Worm (Caenorhabditis elegans) whole organism, L1 larva: ENCODE measurements around the gene B0416.10.

Experiments
- C16A3.4 ChIP-seq: fragments of 150-350 bp; optimal IDR thresholded peaks from 2 replicates; lab custom pipeline; 2014; ENCODE audit warnings: missing biosample characterization, missing genetic modification characterization
- F16B12.6 ChIP-seq: fragments of 150-350 bp; optimal IDR thresholded peaks from 2 replicates; lab custom pipeline; 2014; ENCODE audit warnings: missing biosample characterization, missing genetic modification characterization
- Y116A8C.19 ChIP-seq: sonication (generic microtip); optimal IDR thresholded peaks from 2 replicates; lab custom pipeline; 2016; ENCODE audit warnings: missing compliant biosample characterization, missing genetic modification characterization, borderline replicate concordance
- aly-2 ChIP-seq: fragments of 150-350 bp; optimal IDR thresholded peaks from 2 replicates; lab custom pipeline; 2014; ENCODE audit warnings: missing biosample characterization, missing genetic modification characterization
- ama-1 ChIP-seq: fragments of 150-350 bp; optimal IDR thresholded peaks from 2 replicates; lab custom pipeline; 2014
- blmp-1 ChIP-seq: fragments of 150-350 bp; optimal IDR thresholded peaks from 2 replicates; lab custom pipeline; 2014; ENCODE audit warnings: missing biosample characterization, missing genetic modification characterization
- ceh-63 ChIP-seq: fragments of 200-800 bp; sonication (Bioruptor generic); optimal IDR thresholded peaks from 2 replicates; lab custom pipeline; 2018; ENCODE audit warnings: mild to moderate bottlenecking, missing genetic modification characterization, missing compliant biosample characterization
- ceh-8 ChIP-seq: fragments of 200-800 bp; sonication (Bioruptor generic); optimal IDR thresholded peaks from 2 replicates; lab custom pipeline; 2018; ENCODE audit warnings: mild to moderate bottlenecking, missing genetic modification characterization, moderate library complexity, missing compliant biosample characterization
- ceh-90 ChIP-seq: sonication (generic microtip); optimal IDR thresholded peaks from 2 replicates; lab custom pipeline; 2016; ENCODE audit warnings: missing genetic modification characterization, missing compliant biosample characterization
- dpl-1 ChIP-seq, 3 experiments: fragments of 150-350 bp in 2 of 3; sonication (generic microtip) in 1 of 3; optimal IDR thresholded peaks; 2 replicates each; lab custom pipeline; 2014 to 2017; ENCODE audit warnings: missing biosample characterization in 3 of 3, missing genetic modification characterization in 3 of 3, missing genetic modification reagents in 3 of 3
- dsc-1 ChIP-seq: sonication (generic microtip); optimal IDR thresholded peaks from 2 replicates; lab custom pipeline; 2016; ENCODE audit warnings: mild to moderate bottlenecking, missing genetic modification characterization, missing compliant biosample characterization
- efl-3 ChIP-seq: fragments of 200-800 bp; sonication (Bioruptor generic); optimal IDR thresholded peaks from 2 replicates; lab custom pipeline; 2018; ENCODE audit warnings: mild to moderate bottlenecking, missing genetic modification characterization, missing compliant biosample characterization
- egl-13 ChIP-seq: sonication (generic microtip); optimal IDR thresholded peaks from 2 replicates; lab custom pipeline; 2016; ENCODE audit warnings: missing genotype, missing genetic modification reagents, missing genetic modification characterization, missing compliant biosample characterization
- egl-27 ChIP-seq, 2 experiments: fragments of 150-350 bp in 1 of 2; sonication (generic microtip); optimal IDR thresholded peaks; 3 replicates each; lab custom pipeline; 2017 to 2018; ENCODE audit warnings: missing biosample characterization in 2 of 2, missing genetic modification characterization in 2 of 2, missing genetic modification reagents in 2 of 2
- elt-2 ChIP-seq: sonication (generic microtip); optimal IDR thresholded peaks from 2 replicates; lab custom pipeline; 2016; ENCODE audit warnings: missing genetic modification characterization, mild to moderate bottlenecking, inconsistent platforms, missing compliant biosample characterization, missing genetic modification reagents
- elt-3 ChIP-seq, 6 experiments: fragments of 150-350 bp in 1 of 6; sonication (generic microtip); optimal IDR thresholded peaks; 2 replicates each; lab custom pipeline; 2017 to 2018; ENCODE audit warnings: missing biosample characterization in 6 of 6, missing genetic modification characterization in 6 of 6, inconsistent platforms in 1 of 6
- ets-5 ChIP-seq: fragments of 200-800 bp; sonication (Bioruptor generic); IDR thresholded peaks from 2 replicates; pipeline ENCODE4 v1.3.6; 2022; ENCODE audit warnings: missing genetic modification characterization, missing compliant biosample characterization
- fos-1 ChIP-seq: fragments of 150-350 bp; optimal IDR thresholded peaks from 2 replicates; lab custom pipeline; 2014; ENCODE audit warnings: missing biosample characterization, missing genetic modification characterization
- grh-1 ChIP-seq: fragments of 200-800 bp; sonication (Bioruptor generic); IDR thresholded peaks from 2 replicates; pipeline ENCODE4 v1.3.6; 2022; ENCODE audit warnings: missing genetic modification reagents, missing genetic modification characterization, missing compliant biosample characterization
- hlh-4 ChIP-seq: sonication (generic microtip); optimal IDR thresholded peaks from 2 replicates; lab custom pipeline; 2016; ENCODE audit warnings: mild to moderate bottlenecking, missing genetic modification characterization, missing compliant biosample characterization
- irx-1 ChIP-seq: sonication (generic microtip); optimal IDR thresholded peaks from 2 replicates; lab custom pipeline; 2016; ENCODE audit warnings: missing genetic modification characterization, missing compliant biosample characterization
- jun-1 ChIP-seq: fragments of 150-350 bp; optimal IDR thresholded peaks from 2 replicates; lab custom pipeline; 2014; ENCODE audit warnings: missing biosample characterization, missing genetic modification reagents, missing genetic modification characterization
- lin-15B ChIP-seq: fragments of 150-350 bp; sonication (generic microtip); optimal IDR thresholded peaks from 3 replicates; lab custom pipeline; 2014; ENCODE audit warnings: missing biosample characterization, missing genetic modification characterization
- lin-35 ChIP-seq, 2 experiments: fragments of 150-350 bp; optimal IDR thresholded peaks; 2 replicates each; lab custom pipeline; 2014; ENCODE audit warnings: missing biosample characterization in 2 of 2, missing genetic modification characterization in 2 of 2, missing genetic modification reagents in 2 of 2
- lir-3 ChIP-seq: sonication (generic microtip); optimal IDR thresholded peaks from 2 replicates; lab custom pipeline; 2016; ENCODE audit warnings: mild to moderate bottlenecking, missing genetic modification characterization, moderate library complexity, missing compliant biosample characterization; ENCODE audit not compliant: poor library complexity
- lsy-2 ChIP-seq, 2 experiments: fragments of 150-350 bp; optimal IDR thresholded peaks; 2 replicates each; lab custom pipeline; 2014; ENCODE audit warnings: missing biosample characterization in 2 of 2, missing genetic modification characterization in 2 of 2
- mdl-1 ChIP-seq, 2 experiments: fragments of 150-350 bp; optimal IDR thresholded peaks; 2 replicates each; lab custom pipeline; 2014 to 2017; ENCODE audit warnings: missing biosample characterization in 2 of 2, missing genetic modification characterization in 2 of 2, inconsistent platforms in 1 of 2
- nhr-11 ChIP-seq: fragments of 150-350 bp; optimal IDR thresholded peaks from 2 replicates; lab custom pipeline; 2014; ENCODE audit warnings: missing biosample characterization, missing genetic modification characterization
- nhr-12 ChIP-seq: sonication (generic microtip); optimal IDR thresholded peaks from 2 replicates; lab custom pipeline; 2017; ENCODE audit warnings: missing biosample characterization, missing genetic modification characterization
- nhr-19 ChIP-seq: fragments of 200-800 bp; sonication (Bioruptor generic); conservative IDR thresholded peaks from 2 replicates; pipeline ENCODE4 v1.3.6; 2022; ENCODE audit warnings: missing genetic modification characterization, missing compliant biosample characterization
- nhr-20 ChIP-seq: sonication (generic microtip); optimal IDR thresholded peaks from 2 replicates; lab custom pipeline; 2016; ENCODE audit warnings: mild to moderate bottlenecking, missing genetic modification characterization, missing compliant biosample characterization
- nhr-237 ChIP-seq: fragments of 150-350 bp; optimal IDR thresholded peaks from 2 replicates; lab custom pipeline; 2014; ENCODE audit warnings: missing biosample characterization, missing genetic modification characterization
- nhr-47 ChIP-seq: sonication (generic microtip); optimal IDR thresholded peaks from 2 replicates; lab custom pipeline; 2016; ENCODE audit warnings: mild to moderate bottlenecking, missing genetic modification characterization, moderate library complexity, missing compliant biosample characterization
- nhr-71 ChIP-seq: sonication (generic microtip); optimal IDR thresholded peaks from 2 replicates; lab custom pipeline; 2016; ENCODE audit warnings: mild to moderate bottlenecking, missing genetic modification characterization, moderate library complexity, missing compliant biosample characterization
- nhr-76 ChIP-seq: sonication (generic microtip); optimal IDR thresholded peaks from 2 replicates; lab custom pipeline; 2017; ENCODE audit warnings: missing biosample characterization, missing genetic modification characterization
- nhr-77 ChIP-seq: fragments of 150-350 bp; optimal IDR thresholded peaks from 2 replicates; lab custom pipeline; 2014; ENCODE audit warnings: missing biosample characterization, missing genetic modification characterization
- nhr-85 ChIP-seq: sonication (generic microtip); peaks from one replicate; lab custom pipeline; 2016; ENCODE audit warnings: missing genetic modification characterization, inconsistent platforms, missing compliant biosample characterization
- pag-3 ChIP-seq: sonication (generic microtip); optimal IDR thresholded peaks from 2 replicates; lab custom pipeline; 2017; ENCODE audit warnings: missing genetic modification characterization, mild to moderate bottlenecking, missing compliant biosample characterization, antibody characterized with exemption, borderline replicate concordance; ENCODE audit not compliant: insufficient read depth
- pax-3 ChIP-seq: fragments of 200-800 bp; sonication (Bioruptor generic); optimal IDR thresholded peaks from 2 replicates; lab custom pipeline; 2018; ENCODE audit warnings: mild to moderate bottlenecking, missing genetic modification characterization, moderate library complexity, missing compliant biosample characterization
- pqm-1 ChIP-seq: sonication (generic microtip); optimal IDR thresholded peaks from 3 replicates; lab custom pipeline; 2017; ENCODE audit warnings: missing biosample characterization, missing genetic modification characterization
- skn-1 ChIP-seq: fragments of 150-350 bp; optimal IDR thresholded peaks from 2 replicates; lab custom pipeline; 2014; ENCODE audit warnings: missing biosample characterization, missing genetic modification characterization
- snpc-4 ChIP-seq: fragments of 150-350 bp; optimal IDR thresholded peaks from 2 replicates; lab custom pipeline; 2014; ENCODE audit warnings: missing biosample characterization, missing genetic modification characterization
- snu-23 ChIP-seq: sonication (generic microtip); optimal IDR thresholded peaks from 2 replicates; lab custom pipeline; 2016; ENCODE audit warnings: missing genetic modification characterization, missing compliant biosample characterization
- sox-4 ChIP-seq: sonication (generic microtip); optimal IDR thresholded peaks from 2 replicates; lab custom pipeline; 2016; ENCODE audit warnings: missing genetic modification characterization, missing compliant biosample characterization
- sptf-1 ChIP-seq: fragments of 150-350 bp; optimal IDR thresholded peaks from 2 replicates; lab custom pipeline; 2014; ENCODE audit warnings: missing biosample characterization, missing genetic modification characterization
- sup-37 ChIP-seq: fragments of 200-800 bp; sonication (Bioruptor generic); optimal IDR thresholded peaks from 2 replicates; lab custom pipeline; 2018; ENCODE audit warnings: mild to moderate bottlenecking, missing genetic modification characterization, missing compliant biosample characterization
- swsn-7 ChIP-seq: sonication (generic microtip); optimal IDR thresholded peaks from 2 replicates; lab custom pipeline; 2016; ENCODE audit warnings: missing genetic modification characterization, missing compliant biosample characterization
- unc-130 ChIP-seq: fragments of 150-350 bp; optimal IDR thresholded peaks from 2 replicates; lab custom pipeline; 2017; ENCODE audit warnings: missing biosample characterization, missing genetic modification characterization, inconsistent platforms
- unc-98 ChIP-seq: fragments of 200-800 bp; sonication (Bioruptor generic); IDR thresholded peaks from 2 replicates; pipeline ENCODE4 v1.3.6; 2022; ENCODE audit warnings: missing genetic modification characterization, missing compliant biosample characterization
- xbp-1 ChIP-seq: sonication (generic microtip); optimal IDR thresholded peaks from 2 replicates; lab custom pipeline; 2016; ENCODE audit warnings: missing genetic modification characterization, missing compliant biosample characterization
- zag-1 ChIP-seq: fragments of 150-350 bp; optimal IDR thresholded peaks from 2 replicates; lab custom pipeline; 2014; ENCODE audit warnings: missing biosample characterization, missing genetic modification characterization
- ztf-11 ChIP-seq, 2 experiments: sonication (generic microtip); optimal IDR thresholded peaks; 2 replicates each; lab custom pipeline; 2016 to 2017; ENCODE audit warnings: missing genetic modification characterization in 2 of 2, missing biosample characterization in 1 of 2, missing compliant biosample characterization in 1 of 2

Gene B0416.10

ce11 chrX:9230322-9230721 is 44.2 kb downstream of the B0416.10 start:
- TF ChIP-seq mdl-1 (tag; optimal IDR thresholded peaks at IDR 0.05; lab: Kevin White, UChicago): no peak

DNA sequence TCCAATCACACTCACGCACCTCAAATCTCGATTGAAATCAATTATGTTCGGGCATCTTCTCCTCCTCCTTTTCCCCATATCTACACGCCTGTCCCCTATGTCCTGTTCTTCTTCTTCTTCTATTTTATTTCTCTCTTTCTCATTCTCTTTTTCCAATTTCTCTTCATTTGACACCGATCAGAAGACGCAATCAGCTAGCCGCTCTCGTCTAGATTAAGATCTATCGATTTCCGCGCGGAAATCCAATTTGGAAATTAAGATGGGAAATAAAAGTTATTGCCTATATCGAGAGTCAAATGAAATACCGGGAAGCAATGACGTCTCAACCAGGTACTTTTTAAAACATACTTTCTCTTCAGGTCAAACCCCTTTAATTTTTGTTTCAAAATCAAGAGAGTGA is 46.0 kb downstream of the B0416.10 start:
- TF ChIP-seq aly-2 (tag; lab: Kevin White, UChicago) (no peak), elt-2 (tag; lab: Kevin White, UChicago) (no peak), pag-3 (tag; lab: Kevin White, UChicago) (no peak), ceh-8 (GFP tag; lab: Kevin White, UChicago) (no peak), F16B12.6 (tag; lab: Kevin White, UChicago) (no peak), lin-15B (no peak), unc-130 (no peak), snpc-4 (tag; lab: Kevin White, UChicago) (no peak), C16A3.4 (tag; lab: Kevin White, UChicago) (no peak), dpl-1 (GFP tag; optimal IDR thresholded peaks at IDR 0.05; lab: Kevin White, UChicago) (no peak), nhr-77 (tag; lab: Kevin White, UChicago) (no peak), elt-3 (tag; optimal IDR thresholded peaks at IDR 0.05; lab: Kevin White, UChicago) (peak in 1 of 6 experiments; percentile 23), swsn-7 (no peak), nhr-12 (tag; lab: Kevin White, UChicago) (no peak), blmp-1 (tag; lab: Kevin White, UChicago) (peak; percentile 81), sptf-1 (tag; lab: Kevin White, UChicago) (no peak), ets-5 (no peak), xbp-1 (tag; lab: Kevin White, UChicago) (no peak), fos-1 (no peak), nhr-237 (tag; lab: Kevin White, UChicago) (no peak), hlh-4 (tag; lab: Kevin White, UChicago) (no peak), ceh-63 (no peak), nhr-76 (no peak), pqm-1 (tag; lab: Kevin White, UChicago) (no peak), nhr-71 (tag; lab: Kevin White, UChicago) (peak; percentile 23), sup-37 (GFP tag; lab: Kevin White, UChicago) (no peak), pax-3 (tag; lab: Kevin White, UChicago) (no peak), sox-4 (tag; lab: Kevin White, UChicago) (no peak), irx-1 (tag; lab: Kevin White, UChicago) (no peak), ztf-11 (tag; optimal IDR thresholded peaks at IDR 0.05; lab: Kevin White, UChicago) (no peak), ama-1 (no peak), egl-13 (tag; lab: Kevin White, UChicago) (no peak), zag-1 (no peak), Y116A8C.19 (no peak), lsy-2 (tag; optimal IDR thresholded peaks at IDR 0.05; lab: Kevin White, UChicago) (no peak), nhr-11 (no peak), nhr-85 (tag; lab: Kevin White, UChicago) (peak; percentile 85), nhr-20 (tag; lab: Kevin White, UChicago) (peak; percentile 26), jun-1 (tag; lab: Kevin White, UChicago) (no peak), dsc-1 (tag; lab: Kevin White, UChicago) (no peak), efl-3 (GFP tag; lab: Kevin White, UChicago) (no peak), grh-1 (GFP tag; lab: Robert Waterston, UW) (no peak), nhr-19 (GFP tag; lab: Robert Waterston, UW) (no peak), unc-98 (GFP tag; lab: Robert Waterston, UW) (no peak), egl-27 (tag; optimal IDR thresholded peaks at IDR 0.05; lab: Kevin White, UChicago) (no peak), ceh-90 (no peak), nhr-47 (tag; lab: Kevin White, UChicago) (no peak), lir-3 (tag; lab: Kevin White, UChicago) (no peak), skn-1 (tag; lab: Kevin White, UChicago) (no peak), lin-35 (GFP tag; optimal IDR thresholded peaks at IDR 0.05; lab: Kevin White, UChicago) (no peak), snu-23 (GFP tag; lab: Kevin White, UChicago) (peak; percentile 35)
